Worm (Caenorhabditis elegans) whole organism, L3 larva: Measurements from ENCODE around the gene bcl-7.

Source experiments
- ZK546.5 ChIP-seq: sonication (generic microtip); optimal IDR thresholded peaks from 2 replicates; lab custom pipeline; 2017; ENCODE audit warnings: missing biosample characterization, missing genetic modification characterization
- aly-2 ChIP-seq: fragments of 150-350 bp; optimal IDR thresholded peaks from 2 replicates; lab custom pipeline; 2014; ENCODE audit warnings: missing biosample characterization, missing genetic modification characterization
- ama-1 ChIP-seq: fragments of 150-350 bp; optimal IDR thresholded peaks from 2 replicates; lab custom pipeline; 2018
- ceh-16 ChIP-seq: sonication (generic microtip); optimal IDR thresholded peaks from 2 replicates; lab custom pipeline; 2017; ENCODE audit warnings: missing biosample characterization, missing genetic modification characterization
- ceh-9 ChIP-seq: sonication (generic microtip); optimal IDR thresholded peaks from 2 replicates; lab custom pipeline; 2018; ENCODE audit warnings: missing biosample characterization, missing genetic modification characterization
- daf-12 ChIP-seq: fragments of 150-350 bp; optimal IDR thresholded peaks from 2 replicates; lab custom pipeline; 2014; ENCODE audit warnings: missing biosample characterization, missing genetic modification reagents, missing genetic modification characterization
- egl-27 ChIP-seq: sonication (generic microtip); optimal IDR thresholded peaks from 4 replicates; lab custom pipeline; 2017; ENCODE audit warnings: missing biosample characterization, missing genetic modification reagents, missing genetic modification characterization
- egl-5 ChIP-seq: fragments of 150-350 bp; optimal IDR thresholded peaks from 2 replicates; lab custom pipeline; 2017; ENCODE audit warnings: missing biosample characterization, missing genetic modification reagents, missing genetic modification characterization, inconsistent platforms
- elt-3 ChIP-seq, 3 experiments: fragments of 150-350 bp in 1 of 3; sonication (generic microtip) in 2 of 3; optimal IDR thresholded peaks; 2 replicates in 2 of 3; 4 replicates in 1 of 3; lab custom pipeline; 2014 to 2017; ENCODE audit warnings: missing biosample characterization in 3 of 3, missing genetic modification characterization in 3 of 3
- eor-1 ChIP-seq, 2 experiments: fragments of 150-350 bp; optimal IDR thresholded peaks; 2 replicates each; lab custom pipeline; 2014 to 2018; ENCODE audit warnings: missing biosample characterization in 2 of 2, missing genetic modification characterization in 2 of 2
- fkh-10 ChIP-seq: sonication (generic microtip); optimal IDR thresholded peaks from 2 replicates; lab custom pipeline; 2017; ENCODE audit warnings: missing biosample characterization, missing genetic modification reagents, missing genetic modification characterization
- fkh-2 ChIP-seq: fragments of 150-350 bp; optimal IDR thresholded peaks from 2 replicates; lab custom pipeline; 2014; ENCODE audit warnings: missing biosample characterization, missing genetic modification reagents, missing genetic modification characterization
- fos-1 ChIP-seq: fragments of 150-350 bp; optimal IDR thresholded peaks from 2 replicates; lab custom pipeline; 2014; ENCODE audit warnings: missing biosample characterization, missing genetic modification characterization
- hmg-11 ChIP-seq: sonication (generic microtip); optimal IDR thresholded peaks from 2 replicates; lab custom pipeline; 2016; ENCODE audit warnings: missing genetic modification characterization, missing compliant biosample characterization
- lin-39 ChIP-seq: fragments of 150-350 bp; optimal IDR thresholded peaks from 2 replicates; lab custom pipeline; 2018; ENCODE audit warnings: missing biosample characterization, missing genetic modification reagents, missing genetic modification characterization
- lsy-12 ChIP-seq: sonication (generic microtip); optimal IDR thresholded peaks from 2 replicates; lab custom pipeline; 2016; ENCODE audit warnings: mild to moderate bottlenecking, missing genetic modification characterization, missing compliant biosample characterization
- mdl-1 ChIP-seq: fragments of 150-350 bp; optimal IDR thresholded peaks from 2 replicates; lab custom pipeline; 2014; ENCODE audit warnings: missing biosample characterization, missing genetic modification characterization
- mml-1 ChIP-seq: fragments of 150-350 bp; sonication (generic microtip); optimal IDR thresholded peaks from 3 replicates; lab custom pipeline; 2014; ENCODE audit warnings: missing biosample characterization, missing genetic modification characterization
- nfya-1 ChIP-seq: sonication (generic microtip); optimal IDR thresholded peaks from 2 replicates; lab custom pipeline; 2017; ENCODE audit warnings: missing genetic modification characterization, mild to moderate bottlenecking, missing compliant biosample characterization, antibody characterized with exemption, moderate library complexity; ENCODE audit not compliant: insufficient read depth
- nhr-11 ChIP-seq: fragments of 150-350 bp; optimal IDR thresholded peaks from 2 replicates; lab custom pipeline; 2014; ENCODE audit warnings: missing biosample characterization, missing genetic modification characterization
- nhr-12 ChIP-seq: fragments of 150-350 bp; optimal IDR thresholded peaks from 2 replicates; lab custom pipeline; 2014; ENCODE audit warnings: missing biosample characterization, missing genetic modification characterization
- nhr-23 ChIP-seq: fragments of 150-350 bp; optimal IDR thresholded peaks from 2 replicates; lab custom pipeline; 2014; ENCODE audit warnings: missing biosample characterization, missing genetic modification reagents, missing genetic modification characterization
- nhr-25 ChIP-seq: sonication (generic microtip); optimal IDR thresholded peaks from 2 replicates; lab custom pipeline; 2017; ENCODE audit warnings: missing biosample characterization, missing genetic modification characterization
- nhr-28 ChIP-seq: fragments of 150-350 bp; optimal IDR thresholded peaks from 2 replicates; lab custom pipeline; 2014; ENCODE audit warnings: missing biosample characterization, missing genetic modification characterization
- nhr-43 ChIP-seq: sonication (generic microtip); optimal IDR thresholded peaks from 2 replicates; lab custom pipeline; 2016; ENCODE audit warnings: mild to moderate bottlenecking, missing genetic modification characterization, missing compliant biosample characterization; ENCODE audit not compliant: poor library complexity, severe bottlenecking
- nhr-67 ChIP-seq: fragments of 150-350 bp; optimal IDR thresholded peaks from 2 replicates; lab custom pipeline; 2014; ENCODE audit warnings: missing biosample characterization, missing genetic modification characterization
- pha-4 ChIP-seq: fragments of 150-350 bp; optimal IDR thresholded peaks from 2 replicates; lab custom pipeline; 2014; ENCODE audit warnings: missing biosample characterization, missing genetic modification reagents, missing genetic modification characterization
- pqm-1 ChIP-seq: fragments of 150-350 bp; optimal IDR thresholded peaks from 2 replicates; lab custom pipeline; 2017; ENCODE audit warnings: missing biosample characterization, missing genetic modification characterization, inconsistent platforms
- sea-2 ChIP-seq: fragments of 150-350 bp; sonication (generic microtip); optimal IDR thresholded peaks from 4 replicates; lab custom pipeline; 2014; ENCODE audit warnings: missing biosample characterization, missing genetic modification reagents, missing genetic modification characterization
- skn-1 ChIP-seq: fragments of 150-350 bp; optimal IDR thresholded peaks from 2 replicates; lab custom pipeline; 2014; ENCODE audit warnings: missing biosample characterization, missing genetic modification characterization
- snpc-4 ChIP-seq: fragments of 150-350 bp; optimal IDR thresholded peaks from 2 replicates; lab custom pipeline; 2014; ENCODE audit warnings: missing biosample characterization, missing genetic modification characterization
- tbx-2 ChIP-seq: sonication (generic microtip); optimal IDR thresholded peaks from 2 replicates; lab custom pipeline; 2016; ENCODE audit warnings: mild to moderate bottlenecking, missing genetic modification characterization, missing compliant biosample characterization
- unc-39 ChIP-seq: sonication (generic microtip); optimal IDR thresholded peaks from 4 replicates; lab custom pipeline; 2017; ENCODE audit warnings: missing biosample characterization, missing genetic modification characterization
- unc-62 ChIP-seq: fragments of 150-350 bp; sonication (generic microtip); optimal IDR thresholded peaks from 4 replicates; lab custom pipeline; 2014; ENCODE audit warnings: missing biosample characterization, missing genetic modification reagents, missing genetic modification characterization
- zag-1 ChIP-seq: fragments of 150-350 bp; optimal IDR thresholded peaks from 2 replicates; lab custom pipeline; 2014; ENCODE audit warnings: missing biosample characterization, missing genetic modification characterization
- ztf-11 ChIP-seq: fragments of 150-350 bp; optimal IDR thresholded peaks from 2 replicates; lab custom pipeline; 2014; ENCODE audit warnings: missing biosample characterization, missing genetic modification characterization

The bcl-7 gene

ce11 chrIII:5919799-5920387, 6.0 kb upstream of the bcl-7 start, which contains the start of the genes tdo-2 and C28H8.2 (continued):
- no peak for TF ChIP-seq zag-1
- no peak for TF ChIP-seq nhr-67 (tag; lab: Kevin White, UChicago)
- no peak for TF ChIP-seq egl-5 (tag; lab: Kevin White, UChicago)
- no peak for TF ChIP-seq nhr-12 (tag; lab: Kevin White, UChicago)
- peak; percentile 69 for TF ChIP-seq lsy-12 (tag; lab: Kevin White, UChicago)
- TF ChIP-seq sea-2 (GFP tag; lab: Kevin White, UChicago): no peak
- TF ChIP-seq skn-1: no peak
- TF ChIP-seq nhr-43: peak; percentile 87
- peak; percentile 47 for TF ChIP-seq nfya-1 (tag; lab: Kevin White, UChicago)
- TF ChIP-seq mdl-1: peak; percentile 44
- TF ChIP-seq nhr-23 (tag; lab: Kevin White, UChicago): peak; percentile 96

ce11 chrIII:5921067-5921678, 4.7 kb upstream of the bcl-7 start:
- no peak for TF ChIP-seq unc-62 (GFP tag; lab: Kevin White, UChicago)
- TF ChIP-seq elt-3 (tag; optimal IDR thresholded peaks at IDR 0.05; lab: Kevin White, UChicago): peak in 2 of 3 experiments; percentile 89 to 92
- TF ChIP-seq nhr-25 (tag; lab: Kevin White, UChicago): peak; percentile 80
- no peak for TF ChIP-seq ceh-9 (tag; lab: Kevin White, UChicago)
- no peak for TF ChIP-seq nhr-11 (tag; lab: Kevin White, UChicago)
- peak; percentile 84 for TF ChIP-seq nhr-23 (tag; lab: Kevin White, UChicago)
- no peak for TF ChIP-seq fkh-2 (tag; lab: Kevin White, UChicago)
- no peak for TF ChIP-seq hmg-11
- no peak for TF ChIP-seq snpc-4 (tag; lab: Kevin White, UChicago)
- TF ChIP-seq zag-1: no peak
- no peak for TF ChIP-seq fos-1
- TF ChIP-seq ama-1 (lab: Kevin White, UChicago): peak; percentile 66
- peak; percentile 92 for TF ChIP-seq nhr-43
- peak; percentile 13 for TF ChIP-seq tbx-2 (tag; lab: Kevin White, UChicago)
- TF ChIP-seq nfya-1 (tag; lab: Kevin White, UChicago): no peak
- no peak for TF ChIP-seq sea-2 (GFP tag; lab: Kevin White, UChicago)

ce11 chrIII:5922236-5922635, 3.6 kb upstream of the bcl-7 start:
- TF ChIP-seq pha-4 (tag; lab: Kevin White, UChicago) (no peak), tbx-2 (tag; lab: Kevin White, UChicago) (no peak), unc-62 (GFP tag; lab: Kevin White, UChicago) (no peak), ZK546.5 (tag; lab: Kevin White, UChicago) (no peak), nhr-23 (tag; lab: Kevin White, UChicago) (peak; percentile 74), fkh-10 (GFP tag; lab: Kevin White, UChicago) (no peak), ztf-11 (tag; lab: Kevin White, UChicago) (no peak), egl-5 (tag; lab: Kevin White, UChicago) (no peak), ama-1 (lab: Kevin White, UChicago) (no peak), eor-1 (tag; optimal IDR thresholded peaks at IDR 0.05; lab: Kevin White, UChicago) (no peak), mml-1 (tag; lab: Kevin White, UChicago) (no peak), nhr-12 (tag; lab: Kevin White, UChicago) (no peak), ceh-16 (no peak), lsy-12 (tag; lab: Kevin White, UChicago) (no peak), aly-2 (no peak), egl-27 (no peak), pqm-1 (tag; lab: Kevin White, UChicago) (no peak), nhr-28 (no peak), fkh-2 (tag; lab: Kevin White, UChicago) (no peak), sea-2 (GFP tag; lab: Kevin White, UChicago) (no peak), skn-1 (no peak), daf-12 (no peak), lin-39 (tag; lab: Kevin White, UChicago) (no peak), nhr-43 (peak; percentile 68), unc-39 (no peak), nhr-25 (tag; lab: Kevin White, UChicago) (peak; percentile 74)
